Worm (Caenorhabditis elegans): ENCODE data around the gene F16H6.4.

F16H6.4 gene

ce11 chrV:18179663-18180062, 18.9 kb upstream of the F16H6.4 start, which contains the start of gene C31G12.1:
C31G12.1 (plus strand) TSS chrV:18179963.
- TF ChIP-seq ceh-39 (tag; optimal IDR thresholded peaks at IDR 0.05) (peak; percentile 16), nhr-2 (tag; optimal IDR thresholded peaks at IDR 0.05) (no peak)

- TF ChIP-seq hlh-1 (tag; optimal IDR thresholded peaks at IDR 0.05): no peak
These were observed 13.6 kb upstream of the F16H6.4 start, which contains the start of gene C31G12.3 for ce11 chrV:18184910-18185309. C31G12.3 (plus strand) TSS chrV:18185210.

ce11 chrV:18188328-18188727, 10.2 kb upstream of the F16H6.4 start, which contains the start of gene clec-245:
clec-245 (minus strand) TSS chrV:18188428.
- TF ChIP-seq lsy-2 (tag; optimal IDR thresholded peaks at IDR 0.05) (no peak), drap-1 (GFP tag; optimal IDR thresholded peaks at IDR 0.05) (no peak), bed-3 (GFP tag; optimal IDR thresholded peaks at IDR 0.05) (no peak), ceh-43 (GFP tag; optimal IDR thresholded peaks at IDR 0.05) (no peak), mab-5 (tag; optimal IDR thresholded peaks at IDR 0.05) (no peak), nhr-12 (tag; optimal IDR thresholded peaks at IDR 0.05) (no peak), cnd-1 (tag; optimal IDR thresholded peaks at IDR 0.05) (no peak), ztf-11 (tag; optimal IDR thresholded peaks at IDR 0.05) (no peak), unc-62 (GFP tag; optimal IDR thresholded peaks at IDR 0.05) (no peak), mls-2 (tag; optimal IDR thresholded peaks at IDR 0.05) (no peak), mep-1 (tag; optimal IDR thresholded peaks at IDR 0.05) (no peak)

- TF ChIP-seq ceh-43 (GFP tag; optimal IDR thresholded peaks at IDR 0.05): no peak
These were observed 9.3 kb upstream of the F16H6.4 start, which contains the start of gene clec-246 for ce11 chrV:18189181-18189580. clec-246 (plus strand) TSS chrV:18189481.

ce11 chrV:18191128-18191527, 7.4 kb upstream of the F16H6.4 start, which contains the start of gene clec-42:
clec-42 (plus strand) TSS chrV:18191412.
- TF ChIP-seq drap-1 (GFP tag; optimal IDR thresholded peaks at IDR 0.05) (no peak), nhr-237 (tag; optimal IDR thresholded peaks at IDR 0.05) (no peak), sptf-1 (tag; optimal IDR thresholded peaks at IDR 0.05) (no peak), ceh-39 (tag; optimal IDR thresholded peaks at IDR 0.05) (no peak), ceh-83 (GFP tag; optimal IDR thresholded peaks at IDR 0.05) (no peak), flh-1 (GFP tag; optimal IDR thresholded peaks at IDR 0.05) (no peak), ces-1 (GFP tag; optimal IDR thresholded peaks at IDR 0.05) (no peak), snpc-4 (tag; optimal IDR thresholded peaks at IDR 0.05) (no peak), nhr-28 (tag; optimal IDR thresholded peaks at IDR 0.05) (no peak), lin-13 (tag; optimal IDR thresholded peaks at IDR 0.05) (no peak), ham-2 (GFP tag; optimal IDR thresholded peaks at IDR 0.05) (no peak), mls-2 (tag; optimal IDR thresholded peaks at IDR 0.05) (no peak), ztf-11 (tag; optimal IDR thresholded peaks at IDR 0.05) (no peak), nhr-76 (tag; optimal IDR thresholded peaks at IDR 0.05) (no peak)

- TF ChIP-seq snpc-4 (tag; optimal IDR thresholded peaks at IDR 0.05) (no peak), mab-5 (tag; optimal IDR thresholded peaks at IDR 0.05) (no peak), zip-8 (tag; optimal IDR thresholded peaks at IDR 0.05) (no peak), ceh-43 (GFP tag; optimal IDR thresholded peaks at IDR 0.05) (no peak), blmp-1 (tag; optimal IDR thresholded peaks at IDR 0.05) (no peak)
These were observed 3.5 kb upstream of the F16H6.4 start, which contains the start of gene F16H6.3 for ce11 chrV:18195006-18195405. F16H6.3 (plus strand) TSS chrV:18195306.

- TF ChIP-seq hlh-1 (tag; optimal IDR thresholded peaks at IDR 0.05) (no peak), drap-1 (GFP tag; optimal IDR thresholded peaks at IDR 0.05) (no peak), pha-4 (tag; optimal IDR thresholded peaks at IDR 0.05) (no peak), tbx-8 (GFP tag; optimal IDR thresholded peaks at IDR 0.05) (no peak), cnd-1 (tag; optimal IDR thresholded peaks at IDR 0.05) (no peak), ceh-39 (tag; optimal IDR thresholded peaks at IDR 0.05) (no peak), nhr-12 (tag; optimal IDR thresholded peaks at IDR 0.05) (no peak)
These were observed 10.6 kb downstream of the F16H6.4 start, which contains the start of gene F16H6.7 for ce11 chrV:18209071-18209470. F16H6.7 (minus strand) TSS chrV:18209171.

Measured in whole organism, mixed stage, embryonic.